Worm (Caenorhabditis elegans) whole organism, L4 larva: Measurements from ENCODE around the gene clec-60.

Experiments used
- F37D6.2 ChIP-seq: sonication (generic microtip); optimal IDR thresholded peaks from 2 replicates; lab custom pipeline; 2016; ENCODE audit warnings: mild to moderate bottlenecking, missing genetic modification characterization, missing compliant biosample characterization
- T20F7.1 ChIP-seq: fragments of 200-800 bp; sonication (Bioruptor generic); optimal IDR thresholded peaks from 2 replicates; lab custom pipeline; 2018; ENCODE audit warnings: mild to moderate bottlenecking, missing genetic modification characterization, missing compliant biosample characterization
- T26A8.4 ChIP-seq: fragments of 200-800 bp; sonication (Bioruptor generic); IDR thresholded peaks from 2 replicates; pipeline ENCODE4 v1.3.6; 2022; ENCODE audit warnings: missing genetic modification characterization, missing compliant biosample characterization
- Y48G9A.11 ChIP-seq: fragments of 200-800 bp; sonication (Bioruptor generic); IDR thresholded peaks from 2 replicates; pipeline ENCODE4 v1.3.6; 2022; ENCODE audit warnings: missing genetic modification reagents, missing genetic modification characterization, missing compliant biosample characterization
- Y75B8A.6 ChIP-seq: fragments of 200-800 bp; sonication (Bioruptor generic); IDR thresholded peaks from 2 replicates; pipeline ENCODE4 v1.3.6; 2022; ENCODE audit warnings: missing genetic modification reagents, missing genetic modification characterization, missing compliant biosample characterization
- ZK546.5 ChIP-seq, 2 experiments: sonication (generic microtip); optimal IDR thresholded peaks; 2 replicates each; lab custom pipeline; 2017; ENCODE audit warnings: missing biosample characterization in 2 of 2, missing genetic modification characterization in 2 of 2
- aha-1 ChIP-seq: fragments of 150-350 bp; peaks from one replicate; lab custom pipeline; 2014; ENCODE audit warnings: missing biosample characterization, missing genetic modification characterization
- arid-1 ChIP-seq: fragments of 200-800 bp; sonication (Bioruptor generic); conservative IDR thresholded peaks from 2 replicates; pipeline ENCODE4 v1.3.6; 2022; ENCODE audit warnings: missing genetic modification reagents, missing genetic modification characterization, missing compliant biosample characterization
- ceh-32 ChIP-seq: sonication (generic microtip); optimal IDR thresholded peaks from 2 replicates; lab custom pipeline; 2016; ENCODE audit warnings: mild to moderate bottlenecking, missing genetic modification characterization, missing compliant biosample characterization; ENCODE audit not compliant: poor library complexity
- ceh-62 ChIP-seq: sonication (generic microtip); optimal IDR thresholded peaks from 2 replicates; lab custom pipeline; 2017; ENCODE audit warnings: missing biosample characterization, missing genetic modification characterization
- daf-12 ChIP-seq: fragments of 150-350 bp; optimal IDR thresholded peaks from 2 replicates; lab custom pipeline; 2014; ENCODE audit warnings: missing biosample characterization, missing genetic modification reagents, missing genetic modification characterization
- daf-16 ChIP-seq, 3 experiments: sonication (generic microtip); optimal IDR thresholded peaks; 2 replicates each; lab custom pipeline; 2016 to 2017; ENCODE audit warnings: missing genetic modification characterization in 3 of 3, missing genetic modification reagents in 3 of 3, mild to moderate bottlenecking in 2 of 3, missing compliant biosample characterization in 2 of 3, missing biosample characterization in 1 of 3, moderate library complexity in 1 of 3
- dmd-9 ChIP-seq: fragments of 200-800 bp; sonication (Bioruptor generic); IDR thresholded peaks from 2 replicates; pipeline ENCODE4 v1.3.6; 2022; ENCODE audit warnings: missing genetic modification reagents, missing genetic modification characterization, missing compliant biosample characterization
- fos-1 ChIP-seq: fragments of 150-350 bp; optimal IDR thresholded peaks from 2 replicates; lab custom pipeline; 2014; ENCODE audit warnings: missing biosample characterization, missing genetic modification characterization
- gei-8 ChIP-seq: fragments of 200-800 bp; sonication (Bioruptor generic); optimal IDR thresholded peaks from 2 replicates; lab custom pipeline; 2018; ENCODE audit warnings: mild to moderate bottlenecking, missing genetic modification characterization, missing compliant biosample characterization
- hlh-11 ChIP-seq: fragments of 200-800 bp; sonication (Bioruptor generic); optimal IDR thresholded peaks from 2 replicates; lab custom pipeline; 2018; ENCODE audit warnings: mild to moderate bottlenecking, missing genetic modification characterization, missing compliant biosample characterization
- hmg-1.1 ChIP-seq: fragments of 200-800 bp; sonication (Bioruptor generic); IDR thresholded peaks from 2 replicates; pipeline ENCODE4 v1.3.6; 2022; ENCODE audit warnings: missing genetic modification reagents, missing genetic modification characterization, missing compliant biosample characterization
- lin-1 ChIP-seq: fragments of 200-800 bp; sonication (Bioruptor generic); IDR thresholded peaks from 2 replicates; pipeline ENCODE4 v1.3.6; 2022; ENCODE audit warnings: missing genetic modification reagents, missing genetic modification characterization, missing compliant biosample characterization
- lin-13 ChIP-seq: fragments of 150-350 bp; optimal IDR thresholded peaks from 2 replicates; lab custom pipeline; 2014; ENCODE audit warnings: missing biosample characterization, missing genetic modification reagents, missing genetic modification characterization
- lir-3 ChIP-seq: sonication (generic microtip); optimal IDR thresholded peaks from 2 replicates; lab custom pipeline; 2016; ENCODE audit warnings: mild to moderate bottlenecking, missing genetic modification characterization, missing compliant biosample characterization
- lsy-2 ChIP-seq, 2 experiments: fragments of 150-350 bp in 1 of 2; sonication (generic microtip) in 1 of 2; optimal IDR thresholded peaks; 2 replicates each; lab custom pipeline; 2014 to 2017; ENCODE audit warnings: missing biosample characterization in 2 of 2, missing genetic modification characterization in 2 of 2
- madf-5 ChIP-seq, 2 experiments: fragments of 200-800 bp; sonication (Bioruptor generic); IDR thresholded peaks; 2 replicates each; pipeline ENCODE4 v1.3.6; 2022; ENCODE audit warnings: missing compliant biosample characterization in 2 of 2, missing genetic modification characterization in 2 of 2
- madf-9 ChIP-seq: fragments of 200-800 bp; sonication (Bioruptor generic); conservative IDR thresholded peaks from 2 replicates; pipeline ENCODE4 v1.3.6; 2022; ENCODE audit warnings: missing genetic modification reagents, missing genetic modification characterization, missing compliant biosample characterization
- nhr-10 ChIP-seq: fragments of 150-350 bp; optimal IDR thresholded peaks from 2 replicates; lab custom pipeline; 2014; ENCODE audit warnings: missing biosample characterization, missing genetic modification characterization
- nhr-111 ChIP-seq: fragments of 200-800 bp; sonication (Bioruptor generic); optimal IDR thresholded peaks from 2 replicates; lab custom pipeline; 2018; ENCODE audit warnings: mild to moderate bottlenecking, missing genetic modification characterization, missing compliant biosample characterization
- nhr-6 ChIP-seq: fragments of 150-350 bp; optimal IDR thresholded peaks from 2 replicates; lab custom pipeline; 2014; ENCODE audit warnings: missing biosample characterization, missing genetic modification characterization
- pha-4 ChIP-seq, 2 experiments: fragments of 150-350 bp in 1 of 2; fragments of 200-800 bp in 1 of 2; sonication (Bioruptor generic) in 1 of 2; IDR thresholded peaks in 1 of 2; optimal IDR thresholded peaks in 1 of 2; 2 replicates each; pipeline versions ENCODE4 v1.3.6 to Lab custom; 2014 to 2022; ENCODE audit warnings: missing genetic modification characterization in 2 of 2, missing genetic modification reagents in 2 of 2, missing biosample characterization in 1 of 2, missing compliant biosample characterization in 1 of 2
- sdz-12 ChIP-seq: fragments of 200-800 bp; sonication (Bioruptor generic); optimal IDR thresholded peaks from 2 replicates; lab custom pipeline; 2018; ENCODE audit warnings: mild to moderate bottlenecking, missing genetic modification characterization, missing compliant biosample characterization
- set-16 ChIP-seq: fragments of 200-800 bp; sonication (Bioruptor generic); IDR thresholded peaks from 2 replicates; pipeline ENCODE4 v1.3.6; 2022; ENCODE audit warnings: missing genetic modification reagents, missing genetic modification characterization, missing compliant biosample characterization
- snpc-1.2 ChIP-seq: fragments of 200-800 bp; sonication (Bioruptor generic); IDR thresholded peaks from 2 replicates; pipeline ENCODE4 v1.3.6; 2022; ENCODE audit warnings: missing genetic modification reagents, missing genetic modification characterization, missing compliant biosample characterization
- spr-1 ChIP-seq: sonication (generic microtip); optimal IDR thresholded peaks from 2 replicates; lab custom pipeline; 2016; ENCODE audit warnings: mild to moderate bottlenecking, missing genetic modification characterization, missing compliant biosample characterization
- spr-3 ChIP-seq: fragments of 200-800 bp; sonication (Bioruptor generic); optimal IDR thresholded peaks from 2 replicates; lab custom pipeline; 2018; ENCODE audit warnings: mild to moderate bottlenecking, missing genetic modification characterization, missing compliant biosample characterization
- unc-130 ChIP-seq: sonication (generic microtip); optimal IDR thresholded peaks from 2 replicates; lab custom pipeline; 2016; ENCODE audit warnings: missing genetic modification reagents, missing genetic modification characterization, missing compliant biosample characterization
- zfp-3 ChIP-seq: fragments of 200-800 bp; sonication (Bioruptor generic); conservative IDR thresholded peaks from 2 replicates; pipeline ENCODE4 v1.3.6; 2022; ENCODE audit warnings: missing genetic modification reagents, missing genetic modification characterization, missing compliant biosample characterization
- ztf-7 ChIP-seq: fragments of 150-350 bp; optimal IDR thresholded peaks from 2 replicates; lab custom pipeline; 2014; ENCODE audit warnings: missing biosample characterization, missing genetic modification characterization

Gene clec-60

ce11 chrII:10482899-10483298 is 1.2 kb upstream of the clec-60 start (continued):
- TF ChIP-seq daf-16 (GFP tag; optimal IDR thresholded peaks at IDR 0.05; lab: Kevin White, UChicago), result no peak
- TF ChIP-seq daf-16 (tag; optimal IDR thresholded peaks at IDR 0.05; lab: Kevin White, UChicago), result peak; percentile 81

- TF ChIP-seq aha-1 (tag; lab: Kevin White, UChicago) (peak; percentile 91), madf-5 (GFP tag; IDR thresholded peaks at IDR 0.05; lab: Robert Waterston, UW) (no peak)
Observed at ce11 chrII:10480043-10480442, 1.6 kb downstream of the clec-60 start.

ce11 chrII:10479348-10479747 is 2.3 kb downstream of the clec-60 start, which contains the start of gene clec-59:
clec-59 (minus strand) TSS chrII:10479448.
- TF ChIP-seq set-16 (GFP tag; lab: Robert Waterston, UW), result no peak
- no peak for TF ChIP-seq fos-1
- no peak for TF ChIP-seq Y75B8A.6 (GFP tag; lab: Robert Waterston, UW)
- no peak for TF ChIP-seq T20F7.1 (GFP tag; lab: Kevin White, UChicago)
- no peak for TF ChIP-seq T26A8.4
- no peak for TF ChIP-seq spr-1 (tag; lab: Kevin White, UChicago)
- TF ChIP-seq ztf-7 (tag; lab: Kevin White, UChicago), result no peak
- TF ChIP-seq sdz-12 (GFP tag; lab: Kevin White, UChicago), result no peak
- no peak for TF ChIP-seq hlh-11 (tag; lab: Kevin White, UChicago)
- no peak for TF ChIP-seq lin-1 (GFP tag; lab: Robert Waterston, UW)
- no peak for TF ChIP-seq ceh-62 (tag; lab: Kevin White, UChicago)
- no peak for TF ChIP-seq F37D6.2 (tag; lab: Kevin White, UChicago)
- TF ChIP-seq lir-3 (tag; lab: Kevin White, UChicago), result no peak
- TF ChIP-seq arid-1 (GFP tag; lab: Robert Waterston, UW), result no peak
- TF ChIP-seq lin-13, result no peak
- TF ChIP-seq nhr-10, result no peak
- TF ChIP-seq snpc-1.2, result no peak
- no peak for TF ChIP-seq nhr-6 (tag; lab: Kevin White, UChicago)

ce11 chrII:10476959-10477358 is 4.7 kb downstream of the clec-60 start, which contains the start of gene ZK666.4:
ZK666.4 (plus strand) TSS chrII:10477259.
- no peak for TF ChIP-seq gei-8 (GFP tag; lab: Kevin White, UChicago)
- no peak for TF ChIP-seq ZK546.5 (tag; optimal IDR thresholded peaks at IDR 0.05; lab: Kevin White, UChicago)
- no peak for TF ChIP-seq unc-130

ce11 chrII:10476039-10476438 is 5.6 kb downstream of the clec-60 start, which contains the start of gene clec-58:
clec-58 (minus strand) TSS chrII:10476139.
- TF ChIP-seq ZK546.5 (tag; optimal IDR thresholded peaks at IDR 0.05; lab: Kevin White, UChicago), result no peak
- TF ChIP-seq pha-4 (GFP tag; IDR thresholded peaks at IDR 0.05; lab: Robert Waterston, UW), result no peak
- no peak for TF ChIP-seq pha-4 (tag; optimal IDR thresholded peaks at IDR 0.05; lab: Kevin White, UChicago)
- no peak for TF ChIP-seq hmg-1.1 (GFP tag; lab: Robert Waterston, UW)
- no peak for TF ChIP-seq Y48G9A.11 (GFP tag; lab: Robert Waterston, UW)
- no peak for TF ChIP-seq dmd-9 (GFP tag; lab: Robert Waterston, UW)
- no peak for TF ChIP-seq spr-3 (GFP tag; lab: Kevin White, UChicago)
- TF ChIP-seq daf-12 (tag; lab: Kevin White, UChicago), result no peak
- TF ChIP-seq nhr-111 (GFP tag; lab: Kevin White, UChicago), result no peak
- TF ChIP-seq madf-9 (GFP tag; lab: Robert Waterston, UW), result no peak
- no peak for TF ChIP-seq lsy-2 (tag; optimal IDR thresholded peaks at IDR 0.05; lab: Kevin White, UChicago)
- no peak for TF ChIP-seq T20F7.1 (GFP tag; lab: Kevin White, UChicago)
- no peak for TF ChIP-seq zfp-3 (GFP tag; lab: Robert Waterston, UW)
- no peak for TF ChIP-seq nhr-6 (tag; lab: Kevin White, UChicago)
- TF ChIP-seq ceh-32 (tag; lab: Kevin White, UChicago), result no peak
